Fruit fly (Drosophila melanogaster): ENCODE results near the gene sov.

The sov gene

dm6 chrX:6711295-6711694, 44.8 kb upstream of the sov start (continued):
- TF ChIP-seq D (optimal IDR thresholded peaks at IDR 0.05) (no peak), D (GFP tag; optimal IDR thresholded peaks at IDR 0.05) (peak; percentile 70), CrebB (tag; optimal IDR thresholded peaks at IDR 0.05) (peak; percentile 82), CG16815 (GFP tag; optimal IDR thresholded peaks at IDR 0.05) (peak; percentile 54), CTCF (GFP tag; optimal IDR thresholded peaks at IDR 0.05) (no peak), CG9932 (GFP tag; IDR thresholded peaks at IDR 0.05) (peak; percentile 49), pho (GFP tag; optimal IDR thresholded peaks at IDR 0.05) (peak; percentile 80), Ravus (GFP tag; IDR thresholded peaks at IDR 0.05) (peak; percentile 21; the same call in 1 of the 2 replicates), CG12104 (GFP tag; optimal IDR thresholded peaks at IDR 0.05) (peak; percentile 53), exex (tag; optimal IDR thresholded peaks at IDR 0.05) (peak; percentile 37), bcd (GFP tag; optimal IDR thresholded peaks at IDR 0.05) (peak; percentile 81), CG1603 (tag; optimal IDR thresholded peaks at IDR 0.05) (peak; percentile 91), amos (GFP tag; IDR thresholded peaks at IDR 0.05; ENCODE audit: partially characterized antibody) (no peak), Optix (GFP tag; IDR thresholded peaks at IDR 0.05) (peak; percentile 72), gsb (GFP tag; IDR thresholded peaks at IDR 0.05) (no peak), cwo (GFP tag; optimal IDR thresholded peaks at IDR 0.05) (peak; percentile 92), CG4854 (GFP tag; optimal IDR thresholded peaks at IDR 0.05) (peak; percentile 42), gro (GFP tag; optimal IDR thresholded peaks at IDR 0.05) (peak; percentile 66), CG3407 (GFP tag; optimal IDR thresholded peaks at IDR 0.05) (peak; percentile 55), bsh (GFP tag; optimal IDR thresholded peaks at IDR 0.05) (peak; percentile 86 to 87), stwl (tag; optimal IDR thresholded peaks at IDR 0.05) (no peak), CG18262 (tag; optimal IDR thresholded peaks at IDR 0.05) (peak; percentile 83), CG2202 (tag; optimal IDR thresholded peaks at IDR 0.05) (peak; percentile 45), lbe (GFP tag; optimal IDR thresholded peaks at IDR 0.05) (no peak), CG10959 (GFP tag; IDR thresholded peaks at IDR 0.05) (no peak), CG5953 (GFP tag; IDR thresholded peaks at IDR 0.05) (0 out of 2 replicates have a peak, but pooled peaks have one; percentile 4), Nf-YC (tag; optimal IDR thresholded peaks at IDR 0.05) (peak; percentile 53), fd102C (GFP tag; optimal IDR thresholded peaks at IDR 0.05) (no peak), CG7786 (GFP tag; optimal IDR thresholded peaks at IDR 0.05) (peak; percentile 83), Bteb2 (GFP tag; optimal IDR thresholded peaks at IDR 0.05) (peak; percentile 74), Ets97D (GFP tag; optimal IDR thresholded peaks at IDR 0.05) (peak; percentile 20), nom (GFP tag; optimal IDR thresholded peaks at IDR 0.05) (peak; percentile 41), en (GFP tag; optimal IDR thresholded peaks at IDR 0.05) (peak; percentile 49), zfh2 (GFP tag; optimal IDR thresholded peaks at IDR 0.05) (peak; percentile 66), CG9437 (GFP tag; optimal IDR thresholded peaks at IDR 0.05) (peak; percentile 66), CG11085 (GFP tag; IDR thresholded peaks at IDR 0.05) (peak; percentile 56), Oli (tag; optimal IDR thresholded peaks at IDR 0.05) (peak; percentile 85), sisA (GFP tag; IDR thresholded peaks at IDR 0.05) (peak; percentile 71), ewg (GFP tag; optimal IDR thresholded peaks at IDR 0.05) (peak; percentile 62), lab (GFP tag; optimal IDR thresholded peaks at IDR 0.05) (peak; percentile 89), NC2α (GFP tag; optimal IDR thresholded peaks at IDR 0.05) (peak; percentile 47), btn (GFP tag; optimal IDR thresholded peaks at IDR 0.05) (peak; percentile 61), Aef1 (GFP tag; IDR thresholded peaks at IDR 0.05) (peak; percentile 41; the same call in 1 of the 3 replicates), zf30C (GFP tag; optimal IDR thresholded peaks at IDR 0.05) (peak; percentile 83), Jarid2 (GFP tag; optimal IDR thresholded peaks at IDR 0.05) (peak; percentile 33), hkb (optimal IDR thresholded peaks at IDR 0.05) (no peak), hkb (GFP tag; IDR thresholded peaks at IDR 0.05) (peak; percentile 85), CG9876 (GFP tag; optimal IDR thresholded peaks at IDR 0.05) (peak; percentile 58), jumu (GFP tag; optimal IDR thresholded peaks at IDR 0.05) (peak; percentile 77), CG6175 (GFP tag; IDR thresholded peaks at IDR 0.05) (no peak), Six4 (GFP tag; optimal IDR thresholded peaks at IDR 0.05) (peak; percentile 66), knrl (GFP tag; IDR thresholded peaks at IDR 0.05; ENCODE audit: partially characterized antibody) (no peak)
